Worm (Caenorhabditis elegans): ENCODE measurements around the gene acc-3.

DNA sequence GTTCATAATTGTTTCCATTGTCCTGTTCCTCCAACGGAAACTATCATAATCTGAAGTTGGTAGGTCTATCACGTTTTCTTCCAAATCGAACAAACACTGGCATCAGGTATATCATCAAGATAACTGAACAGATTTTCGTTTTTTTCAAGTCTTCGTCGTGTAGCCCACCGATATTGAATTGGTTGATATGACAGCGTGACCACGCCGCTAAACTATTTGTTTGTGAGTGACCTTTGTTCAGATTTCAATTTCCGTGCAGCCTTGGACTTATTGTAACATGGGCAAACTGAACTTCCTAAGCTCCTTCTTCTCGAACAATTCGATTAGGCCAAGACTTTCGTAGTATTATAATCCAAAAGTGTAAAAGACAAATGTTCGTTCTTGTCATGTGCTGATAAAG, 41.7 kb downstream of the acc-3 start:
- TF ChIP-seq T22C8.4 (GFP tag; IDR thresholded peaks at IDR 0.05) (no peak), cog-1 (tag; optimal IDR thresholded peaks at IDR 0.05) (no peak), klf-2 (GFP tag; conservative IDR thresholded peaks at IDR 0.05) (no peak), ztf-29 (GFP tag; IDR thresholded peaks at IDR 0.05) (no peak)
